Worm (Caenorhabditis elegans): ENCODE results near the gene nhr-283.

DNA sequence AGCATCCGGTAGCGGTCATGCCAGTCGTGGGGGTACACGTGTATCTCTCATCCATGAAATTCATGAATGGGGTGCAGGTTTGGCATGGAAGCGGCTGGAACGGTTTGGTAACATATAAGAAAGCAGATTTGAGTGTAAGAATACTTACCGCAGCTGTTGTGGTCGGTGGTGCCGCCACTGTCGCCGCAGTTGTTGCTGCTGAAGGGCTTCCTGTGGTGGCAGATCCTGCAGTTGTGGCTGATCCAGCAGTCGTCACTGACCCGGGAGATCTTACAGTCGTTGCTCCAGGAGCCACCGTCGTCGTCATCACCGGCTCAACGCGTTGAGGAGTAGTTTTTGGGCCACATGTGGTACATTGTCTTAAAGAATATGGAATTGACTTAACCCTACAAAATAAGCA, 43.5 kb downstream of the nhr-283 start:
- no peak for TF ChIP-seq unc-62 (GFP tag; optimal IDR thresholded peaks at IDR 0.05)
- TF ChIP-seq ceh-82 (tag; optimal IDR thresholded peaks at IDR 0.05), result no peak
- no peak for TF ChIP-seq mab-5 (tag; optimal IDR thresholded peaks at IDR 0.05)
- no peak for TF ChIP-seq nhr-25 (tag; optimal IDR thresholded peaks at IDR 0.05)
- TF ChIP-seq nhr-237 (tag; optimal IDR thresholded peaks at IDR 0.05), result no peak
- no peak for TF ChIP-seq ama-1 (optimal IDR thresholded peaks at IDR 0.05)
- TF ChIP-seq lsy-2 (tag; optimal IDR thresholded peaks at IDR 0.05), result no peak
- TF ChIP-seq lin-39 (tag; optimal IDR thresholded peaks at IDR 0.05), result no peak
